Fruit fly (Drosophila melanogaster) whole organism, larva: ENCODE data around the gene CG7115.
A peak's percentile ranks its signal among the peaks of the same experiment; 100 is the strongest.

Experiments used
- noc ChIP-seq: fragments of 200-800 bp; sonication (Bioruptor generic); optimal IDR thresholded peaks from 3 replicates; lab custom pipeline; 2019; ENCODE audit warnings: missing biosample characterization, mild to moderate bottlenecking, missing genetic modification characterization, moderate library complexity

CG7115 gene

dm6 chr2L:7820851-7821250 is at the start of gene CG7115:
Gene CG7115 (plus strand): TSS chr2L:7821151.
- TF ChIP-seq noc (tag; lab: Kevin White, UChicago) = no peak

- TF ChIP-seq noc (tag; lab: Kevin White, UChicago) = no peak
Observed at dm6 chr2L:7771891-7772290, 49.1 kb upstream of the CG7115 start.

dm6 chr2L:7775260-7775659 is 45.7 kb upstream of the CG7115 start:
- TF ChIP-seq noc (tag; lab: Kevin White, UChicago) = no peak

- TF ChIP-seq noc (tag; lab: Kevin White, UChicago) = peak; percentile 40
Observed at dm6 chr2L:7777979-7778692, 42.8 kb upstream of the CG7115 start, which contains the start of gene CG7179. Gene CG7179 (minus strand): TSS chr2L:7778029.

dm6 chr2L:7779785-7780184 is 41.2 kb upstream of the CG7115 start, which contains the start of gene Uro:
Gene Uro (plus strand): TSS chr2L:7780085.
- TF ChIP-seq noc (tag; lab: Kevin White, UChicago) = no peak

dm6 chr2L:7781165-7781564 is 39.8 kb upstream of the CG7115 start, which contains the start of gene CG7164:
Gene CG7164 (plus strand): TSS chr2L:7781465.
- no peak for TF ChIP-seq noc (tag; lab: Kevin White, UChicago)

- TF ChIP-seq noc (tag; lab: Kevin White, UChicago) = peak; percentile 15
Observed at dm6 chr2L:7782788-7783401, 38.1 kb upstream of the CG7115 start, which contains the start of gene Brd7-9. Gene Brd7-9 (plus strand): TSS chr2L:7782865.

- no peak for TF ChIP-seq noc (tag; lab: Kevin White, UChicago)
Observed at dm6 chr2L:7788952-7789466, 31.9 kb upstream of the CG7115 start.

- TF ChIP-seq noc (tag; lab: Kevin White, UChicago) = no peak
Observed at dm6 chr2L:7790081-7790447, 30.9 kb upstream of the CG7115 start.

dm6 chr2L:7790448-7791355 is 30.2 kb upstream of the CG7115 start, which contains the start of gene CG7149:
Gene CG7149 (minus strand): TSS chr2L:7790557.
- peak; percentile 60 for TF ChIP-seq noc (tag; lab: Kevin White, UChicago)

dm6 chr2L:7791356-7791738 is 29.6 kb upstream of the CG7115 start:
- TF ChIP-seq noc (tag; lab: Kevin White, UChicago) = no peak

- TF ChIP-seq noc (tag; lab: Kevin White, UChicago) = no peak
Observed at dm6 chr2L:7794689-7795475, 26.1 kb upstream of the CG7115 start.

dm6 chr2L:7795859-7796258 is 25.1 kb upstream of the CG7115 start, which contains the start of gene LKRSDH:
Gene LKRSDH (minus strand): TSS chr2L:7795959.
- TF ChIP-seq noc (tag; lab: Kevin White, UChicago) = no peak

dm6 chr2L:7799804-7800433 is 21.0 kb upstream of the CG7115 start, which contains the start of the genes Herp and r2d2:
Gene Herp (minus strand): TSS chr2L:7800058.
Gene r2d2 (plus strand): TSS chr2L:7800147.
- TF ChIP-seq noc (tag; lab: Kevin White, UChicago) = peak; percentile 89
